Fruit fly (Drosophila melanogaster) whole organism, embryonic: ENCODE data around the gene Sk2.

Experiments
- ATbp ChIP-seq: fragments of 200-800 bp; sonication (Bioruptor generic); optimal IDR thresholded peaks from 2 replicates; lab custom pipeline; 2017; ENCODE audit warnings: missing biosample characterization, mild to moderate bottlenecking, missing genetic modification characterization, missing genetic modification reagents
- Atf6 ChIP-seq: fragments of 200-800 bp; sonication (Bioruptor generic); IDR thresholded peaks from 2 replicates; pipeline ENCODE4 v1.3.6; 2022; ENCODE audit warnings: missing biosample characterization, missing genetic modification characterization
- CG10209 ChIP-seq: fragments of 200-800 bp; sonication (Bioruptor generic); optimal IDR thresholded peaks from 3 replicates; lab custom pipeline; 2017; ENCODE audit warnings: missing biosample characterization, mild to moderate bottlenecking, missing genetic modification characterization, missing genetic modification reagents
- CG10321 ChIP-seq: fragments of 200-800 bp; sonication (Bioruptor generic); IDR thresholded peaks from 2 replicates; pipeline ENCODE4 v1.3.6; 2022; ENCODE audit warnings: missing biosample characterization, missing genetic modification characterization
- CG12071 ChIP-seq: fragments of 200-800 bp; sonication (Bioruptor generic); optimal IDR thresholded peaks from 3 replicates; lab custom pipeline; 2018; ENCODE audit warnings: missing biosample characterization, mild to moderate bottlenecking, missing genetic modification characterization
- CG1602 ChIP-seq: fragments of 200-800 bp; sonication (Bioruptor generic); optimal IDR thresholded peaks from 3 replicates; lab custom pipeline; 2016; ENCODE audit warnings: missing biosample characterization, missing genetic modification characterization
- CG1603 ChIP-seq: fragments of 200-800 bp; sonication (Bioruptor generic); optimal IDR thresholded peaks from 2 replicates; lab custom pipeline; 2019; ENCODE audit warnings: missing biosample characterization, mild to moderate bottlenecking, missing genetic modification characterization, moderate library complexity
- CG16813 ChIP-seq: fragments of 200-800 bp; sonication (Bioruptor generic); IDR thresholded peaks from 3 replicates; pipeline ENCODE4 v1.3.6; 2022; ENCODE audit warnings: missing biosample characterization, missing genetic modification characterization; ENCODE audit not compliant: partially characterized antibody
- CG17912 ChIP-seq: fragments of 200-800 bp; sonication (Bioruptor generic); optimal IDR thresholded peaks from 2 replicates; lab custom pipeline; 2018; ENCODE audit warnings: missing biosample characterization, mild to moderate bottlenecking, missing genetic modification characterization
- CG1792 ChIP-seq: fragments of 200-800 bp; sonication (Bioruptor generic); optimal IDR thresholded peaks from 2 replicates; lab custom pipeline; 2016; ENCODE audit warnings: missing biosample characterization, missing genetic modification characterization
- CG2712 ChIP-seq: fragments of 200-800 bp; optimal IDR thresholded peaks from 3 replicates; lab custom pipeline; 2019; ENCODE audit warnings: missing biosample characterization, mild to moderate bottlenecking, missing genetic modification characterization, moderate library complexity
- CG34422 ChIP-seq: fragments of 200-800 bp; sonication (Bioruptor generic); IDR thresholded peaks from 3 replicates; pipeline ENCODE4 v1.3.6; 2022; ENCODE audit warnings: missing biosample characterization, missing genetic modification characterization
- CG42726 ChIP-seq: fragments of 200-800 bp; sonication (Bioruptor generic); IDR thresholded peaks from 2 replicates; pipeline ENCODE4 v1.3.6; 2022; ENCODE audit warnings: missing biosample characterization, missing genetic modification characterization; ENCODE audit not compliant: partially characterized antibody
- CG43689 ChIP-seq: fragments of 200-800 bp; sonication (Bioruptor generic); IDR thresholded peaks from 2 replicates; pipeline ENCODE4 v1.3.6; 2022; ENCODE audit warnings: missing biosample characterization, missing genetic modification characterization
- CG4617 ChIP-seq: fragments of 200-800 bp; sonication (Bioruptor generic); optimal IDR thresholded peaks from 3 replicates; lab custom pipeline; 2016; ENCODE audit warnings: missing biosample characterization, missing genetic modification characterization, borderline replicate concordance
- CG7271 ChIP-seq: fragments of 200-800 bp; sonication (Bioruptor generic); optimal IDR thresholded peaks from 2 replicates; lab custom pipeline; 2018; ENCODE audit warnings: missing biosample characterization, mild to moderate bottlenecking, missing genetic modification characterization, moderate library complexity
- CG7745 ChIP-seq: fragments of 200-800 bp; sonication (Bioruptor generic); optimal IDR thresholded peaks from 2 replicates; lab custom pipeline; 2018; ENCODE audit warnings: missing biosample characterization, mild to moderate bottlenecking, missing genetic modification characterization, moderate library complexity
- CG9876 ChIP-seq: fragments of 200-800 bp; sonication (Bioruptor generic); optimal IDR thresholded peaks from 2 replicates; lab custom pipeline; 2016; ENCODE audit warnings: missing biosample characterization, missing genetic modification characterization
- Camta ChIP-seq: fragments of 200-800 bp; sonication (Bioruptor generic); optimal IDR thresholded peaks from 2 replicates; lab custom pipeline; 2016; ENCODE audit warnings: missing biosample characterization, missing genetic modification characterization
- D19B ChIP-seq: fragments of 200-800 bp; sonication (Bioruptor generic); optimal IDR thresholded peaks from 2 replicates; lab custom pipeline; 2017; ENCODE audit warnings: missing biosample characterization, mild to moderate bottlenecking, missing genetic modification characterization
- Hr78 ChIP-seq, 2 experiments: fragments of 200-800 bp in 1 of 2; fragments of >200 bp in 1 of 2; sonication (Bioruptor generic) in 1 of 2; optimal IDR thresholded peaks; 2 replicates each; lab custom pipeline; 2017 to 2019; ENCODE audit warnings: missing biosample characterization in 2 of 2, missing genetic modification characterization in 2 of 2, mild to moderate bottlenecking in 1 of 2, moderate library complexity in 1 of 2
- Jarid2 ChIP-seq: fragments of 200-800 bp; sonication (Bioruptor generic); optimal IDR thresholded peaks from 3 replicates; lab custom pipeline; 2017; ENCODE audit warnings: mild to moderate bottlenecking, missing biosample characterization, missing genetic modification reagents, missing genetic modification characterization
- MBD-R2 ChIP-seq: fragments of 200-800 bp; sonication (Bioruptor generic); IDR thresholded peaks from 2 replicates; pipeline ENCODE4 v1.3.6; 2022; ENCODE audit warnings: missing biosample characterization, missing genetic modification characterization
- Optix ChIP-seq: fragments of 200-800 bp; sonication (Bioruptor generic); IDR thresholded peaks from 3 replicates; pipeline ENCODE4 v1.3.6; 2022; ENCODE audit warnings: missing biosample characterization, missing genetic modification characterization
- Rfx ChIP-seq: fragments of 200-800 bp; sonication (Bioruptor generic); IDR thresholded peaks from 2 replicates; pipeline ENCODE4 v1.3.6; 2022; ENCODE audit warnings: missing biosample characterization, missing genetic modification characterization
- Scr ChIP-seq: fragments of 200-800 bp; sonication (Bioruptor generic); IDR thresholded peaks from 2 replicates; pipeline ENCODE4 v1.3.6; 2022; ENCODE audit warnings: missing biosample characterization, missing genetic modification characterization; ENCODE audit not compliant: partially characterized antibody
- Side ChIP-seq: fragments of 200-800 bp; sonication (Bioruptor generic); optimal IDR thresholded peaks from 2 replicates; lab custom pipeline; 2016; ENCODE audit warnings: missing biosample characterization, missing genetic modification characterization
- Sox100B ChIP-seq: fragments of 200-800 bp; sonication (Bioruptor generic); optimal IDR thresholded peaks from 3 replicates; lab custom pipeline; 2018; ENCODE audit warnings: missing biosample characterization, mild to moderate bottlenecking, missing genetic modification characterization
- Spps ChIP-seq: fragments of 200-800 bp; sonication (Bioruptor generic); optimal IDR thresholded peaks from 2 replicates; lab custom pipeline; 2018; ENCODE audit warnings: missing biosample characterization, mild to moderate bottlenecking, missing genetic modification characterization
- Stat92E ChIP-seq, 3 experiments: fragments of >200 bp in 2 of 3; fragments of 200-800 bp in 1 of 3; sonication (Bioruptor generic) in 1 of 3; optimal IDR thresholded peaks; 2 replicates each; lab custom pipeline; 2017 to 2019; ENCODE audit warnings: missing biosample characterization in 3 of 3, missing genetic modification characterization in 3 of 3, mild to moderate bottlenecking in 1 of 3, moderate library complexity in 1 of 3
- Tbp ChIP-seq: fragments of >200 bp; optimal IDR thresholded peaks from 2 replicates; lab custom pipeline; 2018; ENCODE audit warnings: missing biosample characterization, missing genetic modification characterization
- Vsx1 ChIP-seq: fragments of 200-800 bp; sonication (Bioruptor generic); optimal IDR thresholded peaks from 2 replicates; lab custom pipeline; 2017; ENCODE audit warnings: missing biosample characterization, mild to moderate bottlenecking, missing genetic modification characterization, missing genetic modification reagents
- btn ChIP-seq: fragments of 200-800 bp; sonication (Bioruptor generic); optimal IDR thresholded peaks from 2 replicates; lab custom pipeline; 2016; ENCODE audit warnings: missing biosample characterization, missing genetic modification characterization
- disco-r ChIP-seq: fragments of 200-800 bp; sonication (Bioruptor generic); optimal IDR thresholded peaks from 2 replicates; lab custom pipeline; 2016; ENCODE audit warnings: missing biosample characterization, missing genetic modification characterization
- eve ChIP-seq, 2 experiments: fragments of >200 bp; optimal IDR thresholded peaks; 2 replicates each; lab custom pipeline; 2017; ENCODE audit warnings: missing biosample characterization in 2 of 2, missing genetic modification characterization in 2 of 2
- fru ChIP-seq: fragments of >200 bp; optimal IDR thresholded peaks from 2 replicates; lab custom pipeline; 2017
- gsb ChIP-seq: fragments of 200-800 bp; sonication (Bioruptor generic); IDR thresholded peaks from 2 replicates; pipeline ENCODE4 v1.3.6; 2022; ENCODE audit warnings: missing biosample characterization, missing genetic modification characterization
- hkb ChIP-seq, 2 experiments: fragments of 200-800 bp in 1 of 2; fragments of >200 bp in 1 of 2; sonication (Bioruptor generic) in 1 of 2; IDR thresholded peaks in 1 of 2; optimal IDR thresholded peaks in 1 of 2; 2 replicates each; pipeline versions ENCODE4 v1.3.6 to Lab custom; 2017 to 2022; ENCODE audit warnings: missing biosample characterization in 1 of 2, missing genetic modification characterization in 1 of 2
- insv ChIP-seq, 2 experiments: fragments of 200-800 bp; sonication (Bioruptor generic); optimal IDR thresholded peaks; 3 replicates each; lab custom pipeline; 2016 to 2018; ENCODE audit warnings: missing biosample characterization in 2 of 2, missing genetic modification characterization in 2 of 2
- knrl ChIP-seq: fragments of 200-800 bp; sonication (Bioruptor generic); IDR thresholded peaks from 3 replicates; pipeline ENCODE4 v1.3.6; 2022; ENCODE audit warnings: missing biosample characterization, missing genetic modification characterization; ENCODE audit not compliant: partially characterized antibody
- phol ChIP-seq: fragments of 200-800 bp; sonication (Bioruptor generic); optimal IDR thresholded peaks from 3 replicates; lab custom pipeline; 2018; ENCODE audit warnings: missing biosample characterization, mild to moderate bottlenecking, missing genetic modification characterization, moderate library complexity
- prd ChIP-seq, 3 experiments: fragments of >200 bp in 2 of 3; fragments of 200-800 bp in 1 of 3; sonication (Bioruptor generic) in 1 of 3; optimal IDR thresholded peaks in 2 of 3; IDR thresholded peaks in 1 of 3; 2 replicates in 2 of 3; 3 replicates in 1 of 3; pipeline versions ENCODE4 v1.3.6 to Lab custom; 2017 to 2022; ENCODE audit warnings: missing biosample characterization in 1 of 3, missing genetic modification characterization in 1 of 3
- psq ChIP-seq: fragments of 200-800 bp; sonication (Bioruptor generic); optimal IDR thresholded peaks from 2 replicates; lab custom pipeline; 2017; ENCODE audit warnings: missing biosample characterization, missing genetic modification characterization
- repo ChIP-seq: fragments of 200-800 bp; sonication (Bioruptor generic); optimal IDR thresholded peaks from 2 replicates; lab custom pipeline; 2016; ENCODE audit warnings: missing biosample characterization, missing genetic modification characterization
- rib ChIP-seq: fragments of 200-800 bp; sonication (Bioruptor generic); IDR thresholded peaks from 2 replicates; pipeline ENCODE4 v1.3.6; 2022; ENCODE audit warnings: missing biosample characterization, missing genetic modification characterization
- run ChIP-seq: fragments of 200-800 bp; sonication (Bioruptor generic); optimal IDR thresholded peaks from 3 replicates; lab custom pipeline; 2018; ENCODE audit warnings: missing biosample characterization, mild to moderate bottlenecking, missing genetic modification characterization
- sima ChIP-seq: fragments of 200-800 bp; sonication (Bioruptor generic); optimal IDR thresholded peaks from 2 replicates; lab custom pipeline; 2016; ENCODE audit warnings: missing biosample characterization, missing genetic modification characterization
- yki ChIP-seq: fragments of >200 bp; optimal IDR thresholded peaks from 3 replicates; lab custom pipeline; 2018

The Sk2 gene

dm6 chr3L:3058970-3059883 is 12.3 kb downstream of the Sk2 start (continued):
- TF ChIP-seq Optix (GFP tag; lab: Robert Waterston, UW), result no peak
- no peak for TF ChIP-seq MBD-R2 (GFP tag; lab: Robert Waterston, UW)
- TF ChIP-seq Stat92E (GFP tag; optimal IDR thresholded peaks at IDR 0.05; lab: Kevin White, UChicago), result peak in 1 of 3 experiments; percentile 13
- TF ChIP-seq sima (GFP tag; lab: Kevin White, UChicago), result no peak
- peak; percentile 1 for TF ChIP-seq CG1603 (tag; lab: Kevin White, UChicago)
- peak; percentile 62 for TF ChIP-seq Sox100B
- TF ChIP-seq CG4617 (GFP tag; lab: Kevin White, UChicago), result no peak
- no peak for TF ChIP-seq fru (lab: Kevin White, UChicago)
- TF ChIP-seq insv (GFP tag; optimal IDR thresholded peaks at IDR 0.05; lab: Kevin White, UChicago), result no peak
- no peak for TF ChIP-seq CG1792 (GFP tag; lab: Kevin White, UChicago)
- no peak for TF ChIP-seq CG10321 (GFP tag; lab: Robert Waterston, UW)
- TF ChIP-seq Vsx1 (GFP tag; lab: Kevin White, UChicago), result no peak
- TF ChIP-seq CG9876 (GFP tag; lab: Kevin White, UChicago), result no peak
- TF ChIP-seq CG42726 (GFP tag; lab: Robert Waterston, UW), result no peak
- TF ChIP-seq CG16813 (GFP tag; lab: Robert Waterston, UW), result no peak
- TF ChIP-seq CG7745 (tag; lab: Kevin White, UChicago), result no peak
- TF ChIP-seq CG34422 (GFP tag; lab: Robert Waterston, UW), result no peak
- TF ChIP-seq Hr78 (GFP tag; optimal IDR thresholded peaks at IDR 0.05; lab: Kevin White, UChicago), result no peak
- no peak for TF ChIP-seq Tbp
- TF ChIP-seq hkb (optimal IDR thresholded peaks at IDR 0.05; lab: Kevin White, UChicago), result no peak
- TF ChIP-seq hkb (GFP tag; IDR thresholded peaks at IDR 0.05; lab: Robert Waterston, UW), result 0 out of 2 replicates have a peak, but pooled peaks have one; percentile 15
- no peak for TF ChIP-seq CG17912
- no peak for TF ChIP-seq psq (GFP tag; lab: Kevin White, UChicago)
- TF ChIP-seq CG1602 (GFP tag; lab: Kevin White, UChicago), result no peak
- no peak for TF ChIP-seq knrl (GFP tag; lab: Robert Waterston, UW)
- TF ChIP-seq phol (tag; lab: Kevin White, UChicago), result peak; percentile 53
- TF ChIP-seq D19B (GFP tag; lab: Kevin White, UChicago), result no peak
- TF ChIP-seq Side (GFP tag; lab: Kevin White, UChicago), result no peak
- peak; percentile 62 for TF ChIP-seq CG2712 (tag; lab: Kevin White, UChicago)
- no peak for TF ChIP-seq disco-r (GFP tag; lab: Kevin White, UChicago)
- TF ChIP-seq CG43689 (GFP tag; lab: Robert Waterston, UW), result no peak
- no peak for TF ChIP-seq Camta (GFP tag; lab: Kevin White, UChicago)
- TF ChIP-seq CG7271 (tag; lab: Kevin White, UChicago), result no peak
- TF ChIP-seq yki, result no peak
- TF ChIP-seq Rfx (GFP tag; lab: Robert Waterston, UW), result no peak
- TF ChIP-seq ATbp (GFP tag; lab: Kevin White, UChicago), result no peak
- TF ChIP-seq prd (optimal IDR thresholded peaks at IDR 0.05; lab: Kevin White, UChicago), result no peak
- TF ChIP-seq prd (GFP tag; IDR thresholded peaks at IDR 0.05; lab: Robert Waterston, UW), result no peak
- TF ChIP-seq Atf6 (GFP tag; lab: Robert Waterston, UW), result no peak
- no peak for TF ChIP-seq Jarid2 (GFP tag; lab: Kevin White, UChicago)
- TF ChIP-seq Scr, result no peak
- TF ChIP-seq rib (GFP tag; lab: Robert Waterston, UW), result 0 out of 2 replicates have a peak, but pooled peaks have one; percentile 31
- TF ChIP-seq repo, result no peak
- TF ChIP-seq run (tag; lab: Kevin White, UChicago), result no peak
- TF ChIP-seq eve (GFP tag; optimal IDR thresholded peaks at IDR 0.05; lab: Kevin White, UChicago), result no peak
- peak; percentile 22 for TF ChIP-seq Spps (tag; lab: Kevin White, UChicago)
- TF ChIP-seq btn (GFP tag; lab: Kevin White, UChicago), result no peak
- no peak for TF ChIP-seq CG12071
- TF ChIP-seq CG10209 (GFP tag; lab: Kevin White, UChicago), result peak; percentile 18
- no peak for TF ChIP-seq gsb
